Worm (Caenorhabditis elegans) whole organism, L1 larva: ENCODE results near the gene EGAP1.5.

Experiments used
- C04F5.9 ChIP-seq: sonication (generic microtip); optimal IDR thresholded peaks from 2 replicates; lab custom pipeline; 2016; ENCODE audit warnings: missing genetic modification characterization, missing compliant biosample characterization
- C16A3.4 ChIP-seq: fragments of 150-350 bp; optimal IDR thresholded peaks from 2 replicates; lab custom pipeline; 2014; ENCODE audit warnings: missing biosample characterization, missing genetic modification characterization
- C34B4.2 ChIP-seq: sonication (generic microtip); optimal IDR thresholded peaks from 2 replicates; lab custom pipeline; 2017; ENCODE audit warnings: mild to moderate bottlenecking, missing genetic modification characterization, missing compliant biosample characterization
- Y116A8C.19 ChIP-seq: sonication (generic microtip); optimal IDR thresholded peaks from 2 replicates; lab custom pipeline; 2016; ENCODE audit warnings: missing compliant biosample characterization, missing genetic modification characterization, borderline replicate concordance
- aha-1 ChIP-seq: fragments of 150-350 bp; optimal IDR thresholded peaks from 2 replicates; lab custom pipeline; 2014; ENCODE audit warnings: missing biosample characterization, missing genetic modification characterization
- aly-2 ChIP-seq: fragments of 150-350 bp; optimal IDR thresholded peaks from 2 replicates; lab custom pipeline; 2014; ENCODE audit warnings: missing biosample characterization, missing genetic modification characterization
- ama-1 ChIP-seq: fragments of 150-350 bp; optimal IDR thresholded peaks from 2 replicates; lab custom pipeline; 2014
- blmp-1 ChIP-seq: fragments of 150-350 bp; optimal IDR thresholded peaks from 2 replicates; lab custom pipeline; 2014; ENCODE audit warnings: missing biosample characterization, missing genetic modification characterization
- ceh-63 ChIP-seq: fragments of 200-800 bp; sonication (Bioruptor generic); optimal IDR thresholded peaks from 2 replicates; lab custom pipeline; 2018; ENCODE audit warnings: mild to moderate bottlenecking, missing genetic modification characterization, missing compliant biosample characterization
- ceh-8 ChIP-seq: fragments of 200-800 bp; sonication (Bioruptor generic); optimal IDR thresholded peaks from 2 replicates; lab custom pipeline; 2018; ENCODE audit warnings: mild to moderate bottlenecking, missing genetic modification characterization, moderate library complexity, missing compliant biosample characterization
- ceh-88 ChIP-seq: fragments of 200-800 bp; sonication (Bioruptor generic); IDR thresholded peaks from 2 replicates; pipeline ENCODE4 v1.3.6; 2022; ENCODE audit warnings: missing genetic modification characterization, missing compliant biosample characterization
- dpl-1 ChIP-seq, 3 experiments: fragments of 150-350 bp in 2 of 3; sonication (generic microtip) in 1 of 3; optimal IDR thresholded peaks; 2 replicates each; lab custom pipeline; 2014 to 2017; ENCODE audit warnings: missing biosample characterization in 3 of 3, missing genetic modification characterization in 3 of 3, missing genetic modification reagents in 3 of 3
- dsc-1 ChIP-seq: sonication (generic microtip); optimal IDR thresholded peaks from 2 replicates; lab custom pipeline; 2016; ENCODE audit warnings: mild to moderate bottlenecking, missing genetic modification characterization, missing compliant biosample characterization
- efl-3 ChIP-seq: fragments of 200-800 bp; sonication (Bioruptor generic); optimal IDR thresholded peaks from 2 replicates; lab custom pipeline; 2018; ENCODE audit warnings: mild to moderate bottlenecking, missing genetic modification characterization, missing compliant biosample characterization
- elt-2 ChIP-seq: sonication (generic microtip); optimal IDR thresholded peaks from 2 replicates; lab custom pipeline; 2016; ENCODE audit warnings: missing genetic modification characterization, mild to moderate bottlenecking, inconsistent platforms, missing compliant biosample characterization, missing genetic modification reagents
- ets-5 ChIP-seq: fragments of 200-800 bp; sonication (Bioruptor generic); IDR thresholded peaks from 2 replicates; pipeline ENCODE4 v1.3.6; 2022; ENCODE audit warnings: missing genetic modification characterization, missing compliant biosample characterization
- fos-1 ChIP-seq: fragments of 150-350 bp; optimal IDR thresholded peaks from 2 replicates; lab custom pipeline; 2014; ENCODE audit warnings: missing biosample characterization, missing genetic modification characterization
- grh-1 ChIP-seq: fragments of 200-800 bp; sonication (Bioruptor generic); IDR thresholded peaks from 2 replicates; pipeline ENCODE4 v1.3.6; 2022; ENCODE audit warnings: missing genetic modification reagents, missing genetic modification characterization, missing compliant biosample characterization
- hlh-17 ChIP-seq: fragments of 200-800 bp; sonication (Bioruptor generic); optimal IDR thresholded peaks from 2 replicates; lab custom pipeline; 2018; ENCODE audit warnings: missing genetic modification characterization, mild to moderate bottlenecking, missing compliant biosample characterization, moderate library complexity, borderline replicate concordance
- hlh-4 ChIP-seq: sonication (generic microtip); optimal IDR thresholded peaks from 2 replicates; lab custom pipeline; 2016; ENCODE audit warnings: mild to moderate bottlenecking, missing genetic modification characterization, missing compliant biosample characterization
- irx-1 ChIP-seq: sonication (generic microtip); optimal IDR thresholded peaks from 2 replicates; lab custom pipeline; 2016; ENCODE audit warnings: missing genetic modification characterization, missing compliant biosample characterization
- isw-1 ChIP-seq: fragments of 200-800 bp; sonication (Bioruptor generic); IDR thresholded peaks from 2 replicates; pipeline ENCODE4 v1.3.6; 2022; ENCODE audit warnings: missing genetic modification characterization, missing compliant biosample characterization
- lin-15B ChIP-seq: fragments of 150-350 bp; sonication (generic microtip); optimal IDR thresholded peaks from 3 replicates; lab custom pipeline; 2014; ENCODE audit warnings: missing biosample characterization, missing genetic modification characterization
- lin-39 ChIP-seq: fragments of 150-350 bp; optimal IDR thresholded peaks from 2 replicates; lab custom pipeline; 2014; ENCODE audit warnings: missing biosample characterization, missing genetic modification reagents, missing genetic modification characterization
- lir-3 ChIP-seq: sonication (generic microtip); optimal IDR thresholded peaks from 2 replicates; lab custom pipeline; 2016; ENCODE audit warnings: mild to moderate bottlenecking, missing genetic modification characterization, moderate library complexity, missing compliant biosample characterization; ENCODE audit not compliant: poor library complexity
- lsy-2 ChIP-seq, 2 experiments: fragments of 150-350 bp; optimal IDR thresholded peaks; 2 replicates each; lab custom pipeline; 2014; ENCODE audit warnings: missing biosample characterization in 2 of 2, missing genetic modification characterization in 2 of 2
- mab-9 ChIP-seq: fragments of 200-800 bp; sonication (Bioruptor generic); IDR thresholded peaks from 2 replicates; pipeline ENCODE4 v1.3.6; 2022; ENCODE audit warnings: missing genetic modification reagents, missing genetic modification characterization, missing compliant biosample characterization
- mdl-1 ChIP-seq, 2 experiments: fragments of 150-350 bp; optimal IDR thresholded peaks; 2 replicates each; lab custom pipeline; 2014 to 2017; ENCODE audit warnings: missing biosample characterization in 2 of 2, missing genetic modification characterization in 2 of 2, inconsistent platforms in 1 of 2
- mef-2 ChIP-seq: fragments of 150-350 bp; optimal IDR thresholded peaks from 2 replicates; lab custom pipeline; 2014; ENCODE audit warnings: missing biosample characterization, missing genetic modification characterization
- mep-1 ChIP-seq: fragments of 150-350 bp; optimal IDR thresholded peaks from 2 replicates; lab custom pipeline; 2014; ENCODE audit warnings: missing biosample characterization, missing genetic modification characterization
- nhr-19 ChIP-seq: fragments of 200-800 bp; sonication (Bioruptor generic); conservative IDR thresholded peaks from 2 replicates; pipeline ENCODE4 v1.3.6; 2022; ENCODE audit warnings: missing genetic modification characterization, missing compliant biosample characterization
- nhr-20 ChIP-seq: sonication (generic microtip); optimal IDR thresholded peaks from 2 replicates; lab custom pipeline; 2016; ENCODE audit warnings: mild to moderate bottlenecking, missing genetic modification characterization, missing compliant biosample characterization
- nhr-237 ChIP-seq: fragments of 150-350 bp; optimal IDR thresholded peaks from 2 replicates; lab custom pipeline; 2014; ENCODE audit warnings: missing biosample characterization, missing genetic modification characterization
- nhr-28 ChIP-seq: fragments of 150-350 bp; optimal IDR thresholded peaks from 2 replicates; lab custom pipeline; 2014; ENCODE audit warnings: missing biosample characterization, missing genetic modification characterization
- nhr-76 ChIP-seq: sonication (generic microtip); optimal IDR thresholded peaks from 2 replicates; lab custom pipeline; 2017; ENCODE audit warnings: missing biosample characterization, missing genetic modification characterization
- nhr-85 ChIP-seq: sonication (generic microtip); peaks from one replicate; lab custom pipeline; 2016; ENCODE audit warnings: missing genetic modification characterization, inconsistent platforms, missing compliant biosample characterization
- pag-3 ChIP-seq: sonication (generic microtip); optimal IDR thresholded peaks from 2 replicates; lab custom pipeline; 2017; ENCODE audit warnings: missing genetic modification characterization, mild to moderate bottlenecking, missing compliant biosample characterization, antibody characterized with exemption, borderline replicate concordance; ENCODE audit not compliant: insufficient read depth
- pqm-1 ChIP-seq: sonication (generic microtip); optimal IDR thresholded peaks from 3 replicates; lab custom pipeline; 2017; ENCODE audit warnings: missing biosample characterization, missing genetic modification characterization
- skn-1 ChIP-seq: fragments of 150-350 bp; optimal IDR thresholded peaks from 2 replicates; lab custom pipeline; 2014; ENCODE audit warnings: missing biosample characterization, missing genetic modification characterization
- snpc-4 ChIP-seq: fragments of 150-350 bp; optimal IDR thresholded peaks from 2 replicates; lab custom pipeline; 2014; ENCODE audit warnings: missing biosample characterization, missing genetic modification characterization
- swsn-7 ChIP-seq: sonication (generic microtip); optimal IDR thresholded peaks from 2 replicates; lab custom pipeline; 2016; ENCODE audit warnings: missing genetic modification characterization, missing compliant biosample characterization
- tbx-2 ChIP-seq: sonication (generic microtip); optimal IDR thresholded peaks from 2 replicates; lab custom pipeline; 2016; ENCODE audit warnings: missing genetic modification characterization, missing compliant biosample characterization
- tlp-1 ChIP-seq: fragments of 150-350 bp; optimal IDR thresholded peaks from 2 replicates; lab custom pipeline; 2014; ENCODE audit warnings: missing biosample characterization, missing genetic modification characterization
- unc-30 ChIP-seq: sonication (generic microtip); optimal IDR thresholded peaks from 2 replicates; lab custom pipeline; 2017; ENCODE audit warnings: missing biosample characterization, missing genetic modification characterization
- unc-98 ChIP-seq: fragments of 200-800 bp; sonication (Bioruptor generic); IDR thresholded peaks from 2 replicates; pipeline ENCODE4 v1.3.6; 2022; ENCODE audit warnings: missing genetic modification characterization, missing compliant biosample characterization
- vab-15 ChIP-seq: sonication (generic microtip); optimal IDR thresholded peaks from 2 replicates; lab custom pipeline; 2017; ENCODE audit warnings: missing genotype, mild to moderate bottlenecking, missing genetic modification characterization, missing compliant biosample characterization
- zag-1 ChIP-seq: fragments of 150-350 bp; optimal IDR thresholded peaks from 2 replicates; lab custom pipeline; 2014; ENCODE audit warnings: missing biosample characterization, missing genetic modification characterization
- zip-4 ChIP-seq: fragments of 200-800 bp; sonication (Bioruptor generic); optimal IDR thresholded peaks from 2 replicates; lab custom pipeline; 2018; ENCODE audit warnings: mild to moderate bottlenecking, missing genetic modification characterization, moderate library complexity, missing compliant biosample characterization
- ztf-4 ChIP-seq: fragments of 150-350 bp; optimal IDR thresholded peaks from 2 replicates; lab custom pipeline; 2014; ENCODE audit warnings: missing biosample characterization, missing genetic modification characterization

EGAP1.5 gene

ce11 chrIII:5938790-5939452 lies 7.4 kb downstream of the EGAP1.5 start:
- TF ChIP-seq nhr-85 (tag; lab: Kevin White, UChicago) (peak; percentile 67), ama-1 (lab: Kevin White, UChicago) (no peak), skn-1 (peak; percentile 19)

ce11 chrIII:5939453-5940296 lies 8.2 kb downstream of the EGAP1.5 start, which contains the start of gene ubq-1:
TSS of gene ubq-1 (plus strand) at chrIII:5940254.
- TF ChIP-seq mef-2 (no peak), mep-1 (tag; lab: Kevin White, UChicago) (peak; percentile 34), snpc-4 (tag; lab: Kevin White, UChicago) (no peak), nhr-237 (no peak), zip-4 (GFP tag; lab: Kevin White, UChicago) (peak; percentile 55), fos-1 (tag; lab: Kevin White, UChicago) (no peak), grh-1 (no peak), ceh-63 (GFP tag; lab: Kevin White, UChicago) (no peak), ceh-88 (GFP tag; lab: Robert Waterston, UW) (no peak), ama-1 (lab: Kevin White, UChicago) (no peak), nhr-76 (no peak), mab-9 (GFP tag; lab: Robert Waterston, UW) (no peak), lin-15B (no peak), swsn-7 (tag; lab: Kevin White, UChicago) (no peak), pag-3 (no peak), tbx-2 (tag; lab: Kevin White, UChicago) (no peak), efl-3 (GFP tag; lab: Kevin White, UChicago) (no peak), lir-3 (tag; lab: Kevin White, UChicago) (no peak), isw-1 (no peak), dsc-1 (tag; lab: Kevin White, UChicago) (peak; percentile 14), nhr-20 (tag; lab: Kevin White, UChicago) (no peak), tlp-1 (tag; lab: Kevin White, UChicago) (no peak), nhr-19 (GFP tag; lab: Robert Waterston, UW) (0 out of 2 replicates have a peak, but pooled peaks have one; percentile 20), Y116A8C.19 (tag; lab: Kevin White, UChicago) (no peak), nhr-28 (no peak), irx-1 (no peak), elt-2 (peak; percentile 19), nhr-85 (tag; lab: Kevin White, UChicago) (no peak), unc-30 (tag; lab: Kevin White, UChicago) (no peak), zag-1 (tag; lab: Kevin White, UChicago) (no peak), mdl-1 (tag; optimal IDR thresholded peaks at IDR 0.05; lab: Kevin White, UChicago) (no peak), pqm-1 (no peak), blmp-1 (tag; lab: Kevin White, UChicago) (no peak), C16A3.4 (tag; lab: Kevin White, UChicago) (no peak), ceh-8 (GFP tag; lab: Kevin White, UChicago) (no peak), lsy-2 (tag; optimal IDR thresholded peaks at IDR 0.05; lab: Kevin White, UChicago) (no peak), vab-15 (tag; lab: Kevin White, UChicago) (no peak), C04F5.9 (tag; lab: Kevin White, UChicago) (no peak), unc-98 (GFP tag; lab: Robert Waterston, UW) (no peak), aly-2 (tag; lab: Kevin White, UChicago) (no peak), ztf-4 (tag; lab: Kevin White, UChicago) (peak; percentile 42), C34B4.2 (tag; lab: Kevin White, UChicago) (no peak), lin-39 (tag; lab: Kevin White, UChicago) (no peak), ets-5 (GFP tag; lab: Robert Waterston, UW) (no peak), dpl-1 (GFP tag; optimal IDR thresholded peaks at IDR 0.05; lab: Kevin White, UChicago) (no peak), hlh-17 (no peak), hlh-4 (no peak), aha-1 (tag; lab: Kevin White, UChicago) (no peak)
